Worm (Caenorhabditis elegans): Measurements from ENCODE around the gene T05C12.8.

Gene T05C12.8

ce11 chrII:8222309-8223065 is 32.1 kb upstream of the T05C12.8 start, which contains the start of gene dab-1 (continued):
- TF ChIP-seq lin-32 (GFP tag; optimal IDR thresholded peaks at IDR 0.05) (no peak), elt-1 (tag; optimal IDR thresholded peaks at IDR 0.05; ENCODE audit: borderline replicate concordance, insufficient read depth) (no peak), sptf-1 (tag; optimal IDR thresholded peaks at IDR 0.05) (peak; percentile 49), unc-62 (GFP tag; optimal IDR thresholded peaks at IDR 0.05) (no peak), elt-3 (tag; optimal IDR thresholded peaks at IDR 0.05) (no peak)

- TF ChIP-seq lsy-2 (tag; optimal IDR thresholded peaks at IDR 0.05) (no peak), sptf-1 (tag; optimal IDR thresholded peaks at IDR 0.05) (no peak), nhr-76 (tag; optimal IDR thresholded peaks at IDR 0.05) (no peak), nhr-2 (tag; optimal IDR thresholded peaks at IDR 0.05) (no peak), bed-3 (GFP tag; optimal IDR thresholded peaks at IDR 0.05) (no peak), nhr-12 (tag; optimal IDR thresholded peaks at IDR 0.05) (no peak), zip-8 (tag; optimal IDR thresholded peaks at IDR 0.05) (no peak), unc-120 (tag; optimal IDR thresholded peaks at IDR 0.05; ENCODE audit: poor library complexity, severe bottlenecking) (no peak)
These were observed 29.9 kb upstream of the T05C12.8 start for ce11 chrII:8220267-8220666.

DNA sequence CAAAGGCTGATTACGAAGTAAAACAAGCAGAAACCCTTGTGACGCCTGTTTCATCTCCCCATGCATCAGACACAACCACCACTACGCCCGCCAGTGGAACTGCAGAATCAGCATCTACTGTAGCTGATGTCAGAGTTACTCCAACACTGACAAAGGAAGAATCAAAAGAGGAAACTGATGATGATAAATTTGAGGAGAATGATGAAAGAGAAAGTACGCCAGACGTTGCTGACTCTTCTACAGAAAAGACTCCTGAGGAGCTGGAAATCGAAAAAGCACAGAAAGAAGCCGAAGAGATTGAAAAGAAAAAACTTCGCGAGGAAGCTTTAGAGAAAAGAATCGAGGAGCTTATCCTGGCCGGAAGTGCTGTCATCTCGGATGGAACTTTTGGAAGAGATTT is 27.9 kb upstream of the T05C12.8 start:
- no peak for TF ChIP-seq nhr-2 (tag; optimal IDR thresholded peaks at IDR 0.05)
- TF ChIP-seq ceh-43 (GFP tag; optimal IDR thresholded peaks at IDR 0.05) = no peak
- TF ChIP-seq mls-2 (tag; optimal IDR thresholded peaks at IDR 0.05) = no peak
- no peak for TF ChIP-seq hlh-1 (tag; optimal IDR thresholded peaks at IDR 0.05)
- no peak for TF ChIP-seq drap-1 (GFP tag; optimal IDR thresholded peaks at IDR 0.05)
- no peak for TF ChIP-seq nhr-76 (tag; optimal IDR thresholded peaks at IDR 0.05)
- TF ChIP-seq snpc-4 (tag; optimal IDR thresholded peaks at IDR 0.05) = no peak
- no peak for TF ChIP-seq nhr-28 (tag; optimal IDR thresholded peaks at IDR 0.05)
- TF ChIP-seq lsy-2 (tag; optimal IDR thresholded peaks at IDR 0.05) = no peak
- no peak for TF ChIP-seq ztf-11 (tag; optimal IDR thresholded peaks at IDR 0.05)
- TF ChIP-seq ceh-83 (GFP tag; optimal IDR thresholded peaks at IDR 0.05) = no peak
- no peak for TF ChIP-seq nhr-237 (tag; optimal IDR thresholded peaks at IDR 0.05)
- TF ChIP-seq sptf-1 (tag; optimal IDR thresholded peaks at IDR 0.05) = no peak
- TF ChIP-seq ham-2 (GFP tag; optimal IDR thresholded peaks at IDR 0.05) = no peak
- no peak for TF ChIP-seq mab-5 (tag; optimal IDR thresholded peaks at IDR 0.05)

- no peak for TF ChIP-seq bed-3 (GFP tag; optimal IDR thresholded peaks at IDR 0.05)
- TF ChIP-seq blmp-1 (tag; optimal IDR thresholded peaks at IDR 0.05) = no peak
- no peak for TF ChIP-seq unc-62 (GFP tag; optimal IDR thresholded peaks at IDR 0.05)
These were observed 26.6 kb upstream of the T05C12.8 start, which contains the start of gene ifg-1 for ce11 chrII:8216922-8217321. Gene ifg-1, plus strand, starts transcription at chrII:8217222.

- TF ChIP-seq ces-1 (GFP tag; optimal IDR thresholded peaks at IDR 0.05) = peak; percentile 77
- no peak for TF ChIP-seq zip-8 (tag; optimal IDR thresholded peaks at IDR 0.05)
- TF ChIP-seq ceh-43 (GFP tag; optimal IDR thresholded peaks at IDR 0.05) = no peak
- no peak for TF ChIP-seq unc-62 (GFP tag; optimal IDR thresholded peaks at IDR 0.05)
- TF ChIP-seq sem-2 (GFP tag; optimal IDR thresholded peaks at IDR 0.05) = no peak
- no peak for TF ChIP-seq mls-2 (tag; optimal IDR thresholded peaks at IDR 0.05)
- TF ChIP-seq snpc-4 (tag; optimal IDR thresholded peaks at IDR 0.05) = no peak
- no peak for TF ChIP-seq lin-32 (GFP tag; optimal IDR thresholded peaks at IDR 0.05)
- TF ChIP-seq cnd-1 (tag; optimal IDR thresholded peaks at IDR 0.05) = no peak
- peak; percentile 49 for TF ChIP-seq nhr-237 (tag; optimal IDR thresholded peaks at IDR 0.05)
- TF ChIP-seq bed-3 (GFP tag; optimal IDR thresholded peaks at IDR 0.05) = no peak
- no peak for TF ChIP-seq ztf-11 (tag; optimal IDR thresholded peaks at IDR 0.05)
- TF ChIP-seq nhr-2 (tag; optimal IDR thresholded peaks at IDR 0.05) = no peak
- no peak for TF ChIP-seq ham-2 (GFP tag; optimal IDR thresholded peaks at IDR 0.05)
- TF ChIP-seq drap-1 (GFP tag; optimal IDR thresholded peaks at IDR 0.05) = no peak
- TF ChIP-seq ceh-39 (tag; optimal IDR thresholded peaks at IDR 0.05) = peak; percentile 40
- no peak for TF ChIP-seq M03D4.4 (tag; optimal IDR thresholded peaks at IDR 0.05)
- no peak for TF ChIP-seq elt-3 (tag; optimal IDR thresholded peaks at IDR 0.05)
- no peak for TF ChIP-seq nhr-28 (tag; optimal IDR thresholded peaks at IDR 0.05)
- TF ChIP-seq unc-39 (tag; optimal IDR thresholded peaks at IDR 0.05) = no peak
- peak; percentile 20 for TF ChIP-seq hlh-1 (tag; optimal IDR thresholded peaks at IDR 0.05)
- peak; percentile 22 for TF ChIP-seq pha-4 (tag; optimal IDR thresholded peaks at IDR 0.05)
- TF ChIP-seq sptf-1 (tag; optimal IDR thresholded peaks at IDR 0.05) = no peak
- no peak for TF ChIP-seq ceh-83 (GFP tag; optimal IDR thresholded peaks at IDR 0.05)
- TF ChIP-seq unc-120 (tag; optimal IDR thresholded peaks at IDR 0.05; ENCODE audit: poor library complexity, severe bottlenecking) = peak; percentile 41
- TF ChIP-seq tbx-8 (GFP tag; optimal IDR thresholded peaks at IDR 0.05) = no peak
- TF ChIP-seq blmp-1 (tag; optimal IDR thresholded peaks at IDR 0.05) = no peak
- TF ChIP-seq mep-1 (tag; optimal IDR thresholded peaks at IDR 0.05) = peak; percentile 72
- peak; percentile 26 for TF ChIP-seq lsy-2 (tag; optimal IDR thresholded peaks at IDR 0.05)
- no peak for TF ChIP-seq elt-1 (tag; optimal IDR thresholded peaks at IDR 0.05; ENCODE audit: borderline replicate concordance, insufficient read depth)
- TF ChIP-seq mab-5 (tag; optimal IDR thresholded peaks at IDR 0.05) = no peak
- no peak for TF ChIP-seq lin-13 (tag; optimal IDR thresholded peaks at IDR 0.05)
- TF ChIP-seq nhr-12 (tag; optimal IDR thresholded peaks at IDR 0.05) = no peak
- TF ChIP-seq nhr-76 (tag; optimal IDR thresholded peaks at IDR 0.05) = no peak
These were observed 26.1 kb upstream of the T05C12.8 start, which contains the start of gene M110.3 for ce11 chrII:8216433-8216832. Gene M110.3, minus strand, starts transcription at chrII:8216616.

Data from whole organism, mixed stage, embryonic.